Worm (Caenorhabditis elegans): ENCODE measurements around the gene fahd-1.

DNA sequence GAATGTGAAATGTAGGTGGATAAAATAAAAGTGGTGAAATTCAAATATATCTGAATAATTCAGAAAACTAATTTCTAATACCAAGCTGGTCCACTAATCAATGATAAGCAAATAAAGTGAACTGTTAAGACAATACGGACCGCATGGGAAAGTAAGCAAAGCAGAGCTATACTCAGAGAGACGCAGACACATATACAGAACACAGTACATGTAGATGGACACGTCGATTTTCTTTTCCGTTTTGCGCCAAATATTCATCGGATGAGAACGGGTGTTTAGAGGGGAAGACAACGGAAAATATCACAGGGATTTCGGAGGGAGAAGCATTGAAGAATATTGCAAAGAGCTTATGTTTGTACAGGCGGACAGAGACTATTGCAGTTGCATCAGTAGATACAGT lies 33.9 kb downstream of the fahd-1 start:
- TF ChIP-seq him-1 (tag; optimal IDR thresholded peaks at IDR 0.05) (no peak), W03F9.2 (tag; optimal IDR thresholded peaks at IDR 0.05) (no peak)
